Worm (Caenorhabditis elegans): ENCODE results near the gene Y80D3A.8.

Y80D3A.8 gene

DNA sequence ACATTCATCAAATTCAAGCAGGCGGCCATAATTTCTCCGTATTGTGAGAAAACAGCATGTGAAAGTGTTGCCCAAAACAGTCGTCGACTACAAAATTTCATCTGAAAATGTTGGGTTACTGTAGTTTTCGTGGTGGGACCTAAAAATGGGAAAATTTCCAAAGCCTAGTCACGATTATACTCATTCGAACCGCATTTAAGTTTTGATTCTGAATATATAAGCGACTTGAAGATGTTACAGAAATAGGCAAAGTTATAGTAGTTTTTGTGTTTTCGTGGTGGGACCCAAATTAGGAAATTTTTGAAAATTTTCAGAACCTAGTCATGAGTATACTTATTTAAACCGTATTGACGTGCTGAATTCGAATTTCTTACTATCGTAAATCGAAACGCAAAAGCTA, 37.4 kb downstream of the Y80D3A.8 start, which contains the start of gene Y39B6A.41:
TSS of gene Y39B6A.41 (minus strand) at position 101 of the 400 bp plus-strand sequence.
- no peak for TF ChIP-seq cog-1 (tag; optimal IDR thresholded peaks at IDR 0.05)
- no peak for TF ChIP-seq klf-2 (GFP tag; conservative IDR thresholded peaks at IDR 0.05)
- TF ChIP-seq med-1 (GFP tag; optimal IDR thresholded peaks at IDR 0.05; ENCODE audit: insufficient read depth), result no peak
- TF ChIP-seq ztf-29 (GFP tag; IDR thresholded peaks at IDR 0.05), result no peak
- TF ChIP-seq tab-1 (GFP tag; IDR thresholded peaks at IDR 0.05), result no peak
- TF ChIP-seq ref-1 (GFP tag; conservative IDR thresholded peaks at IDR 0.05), result no peak
- TF ChIP-seq T22C8.4 (GFP tag; IDR thresholded peaks at IDR 0.05), result no peak
- no peak for TF ChIP-seq ztf-23 (GFP tag; IDR thresholded peaks at IDR 0.05)
- TF ChIP-seq flt-1 (GFP tag; IDR thresholded peaks at IDR 0.05), result no peak

DNA sequence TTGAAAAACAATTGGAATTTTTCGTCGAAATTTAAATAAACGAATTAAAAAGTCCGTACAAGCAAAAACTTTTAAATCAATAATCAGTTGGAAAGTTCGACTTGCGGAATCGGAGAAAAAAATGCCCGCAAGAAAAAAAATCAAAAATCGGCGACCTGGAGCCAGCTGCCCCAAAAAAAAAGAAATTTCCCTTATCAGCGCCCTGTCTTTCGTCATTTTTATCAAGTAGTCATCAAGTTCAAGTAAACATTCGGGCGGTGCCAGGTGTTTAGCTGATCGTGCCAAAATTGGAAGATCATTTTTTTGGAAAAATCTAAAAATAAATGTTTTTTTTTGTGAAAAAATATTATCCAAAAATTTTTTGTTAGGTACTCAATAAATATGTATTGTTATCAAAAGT, 37.9 kb downstream of the Y80D3A.8 start:
- TF ChIP-seq ref-1 (GFP tag; conservative IDR thresholded peaks at IDR 0.05), result no peak
- TF ChIP-seq tab-1 (GFP tag; IDR thresholded peaks at IDR 0.05), result no peak
- no peak for TF ChIP-seq ztf-29 (GFP tag; IDR thresholded peaks at IDR 0.05)
- TF ChIP-seq klf-2 (GFP tag; conservative IDR thresholded peaks at IDR 0.05), result no peak
- no peak for TF ChIP-seq cog-1 (tag; optimal IDR thresholded peaks at IDR 0.05)

DNA sequence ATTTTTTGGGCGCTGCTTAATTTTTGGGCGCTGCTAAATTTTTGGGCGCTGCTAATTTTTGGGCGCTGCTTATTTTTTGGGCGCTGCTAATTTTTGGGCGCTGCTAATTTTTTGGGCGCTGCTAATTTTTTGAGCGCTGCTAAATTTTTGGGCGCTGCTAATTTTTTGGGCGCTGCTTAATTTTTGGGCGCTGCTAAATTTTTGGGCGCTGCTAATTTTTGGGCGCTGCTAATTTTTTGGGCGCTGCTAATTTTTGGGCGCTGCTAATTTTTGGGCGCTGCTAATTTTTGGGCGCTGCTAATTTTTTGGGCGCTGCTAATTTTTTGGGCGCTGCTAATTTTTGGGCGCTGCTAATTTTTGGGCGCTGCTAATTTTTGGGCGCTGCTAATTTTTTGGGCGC, 39.6 kb downstream of the Y80D3A.8 start:
- TF ChIP-seq tab-1 (GFP tag; IDR thresholded peaks at IDR 0.05) (peak; percentile 60; the same call in 1 of the 2 replicates), flt-1 (GFP tag; IDR thresholded peaks at IDR 0.05) (0 out of 2 replicates have a peak, but pooled peaks have one; percentile 15)

DNA sequence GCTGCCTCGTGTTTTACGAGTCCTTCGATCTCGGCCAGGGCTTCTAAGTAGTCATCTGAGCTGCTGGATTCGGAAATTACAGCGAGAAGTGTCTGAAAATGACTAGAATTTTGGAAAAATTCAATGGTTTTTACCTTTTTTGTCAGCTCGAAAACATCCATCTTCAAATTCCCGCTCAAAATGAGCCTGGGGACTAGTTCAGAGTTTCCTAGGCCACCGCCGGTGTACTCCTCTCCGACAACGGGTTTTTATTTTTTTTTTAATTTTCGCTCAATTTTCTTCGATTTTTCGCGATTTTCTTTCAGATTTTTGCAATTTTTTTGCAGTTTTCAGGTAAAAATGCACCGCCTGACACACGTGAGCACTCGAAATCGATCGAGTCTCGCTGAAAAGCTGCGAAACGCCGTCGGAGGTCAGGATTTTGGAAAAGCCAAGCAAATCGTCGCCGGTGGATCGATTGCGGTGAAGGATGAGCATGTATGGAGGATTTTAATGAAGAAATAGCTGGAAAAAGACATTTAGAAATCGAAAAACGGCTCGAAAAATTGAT, 40.6 kb downstream of the Y80D3A.8 start, which contains the start of the genes mrps-35 and sws-1:
TSS of gene mrps-35 (plus strand) at position 327 of the 550 bp plus-strand sequence.
TSS of gene sws-1 (minus strand) at position 500 of the 550 bp plus-strand sequence.
- TF ChIP-seq T22C8.4 (GFP tag; IDR thresholded peaks at IDR 0.05) (peak; percentile 30; the same call in 1 of the 2 replicates), tab-1 (GFP tag; IDR thresholded peaks at IDR 0.05) (no peak), med-1 (GFP tag; optimal IDR thresholded peaks at IDR 0.05; ENCODE audit: insufficient read depth) (no peak), flt-1 (GFP tag; IDR thresholded peaks at IDR 0.05) (peak; percentile 57; the same call in 1 of the 2 replicates), cog-1 (tag; optimal IDR thresholded peaks at IDR 0.05) (no peak), ztf-29 (GFP tag; IDR thresholded peaks at IDR 0.05) (0 out of 2 replicates have a peak, but pooled peaks have one; percentile 24), ztf-23 (GFP tag; IDR thresholded peaks at IDR 0.05) (0 out of 2 replicates have a peak, but pooled peaks have one; percentile 34), klf-2 (GFP tag; conservative IDR thresholded peaks at IDR 0.05) (0 out of 2 replicates have a peak, but pooled peaks have one; percentile 49), ref-1 (GFP tag; conservative IDR thresholded peaks at IDR 0.05) (no peak)

DNA sequence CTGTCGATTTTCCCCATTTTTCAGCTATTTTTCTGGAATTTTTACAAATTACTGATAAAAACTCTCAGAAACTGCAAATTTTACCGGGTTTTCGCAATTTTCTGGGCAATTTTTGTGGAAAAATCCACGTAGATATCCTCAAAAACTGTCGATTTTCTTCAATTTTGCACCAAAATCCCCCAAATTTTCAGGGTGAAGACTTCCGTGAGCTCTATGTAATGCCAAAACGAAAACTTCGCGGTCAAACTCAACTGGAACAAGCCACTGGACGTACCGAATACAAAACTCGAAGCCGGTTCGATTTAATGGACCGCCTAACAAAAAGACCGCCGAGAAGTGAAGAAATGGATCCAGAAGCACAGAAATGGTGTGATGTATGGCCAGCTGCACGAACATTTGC, 41.3 kb downstream of the Y80D3A.8 start:
- TF ChIP-seq ref-1 (GFP tag; conservative IDR thresholded peaks at IDR 0.05) (no peak), T22C8.4 (GFP tag; IDR thresholded peaks at IDR 0.05) (no peak), klf-2 (GFP tag; conservative IDR thresholded peaks at IDR 0.05) (no peak), tab-1 (GFP tag; IDR thresholded peaks at IDR 0.05) (no peak), flt-1 (GFP tag; IDR thresholded peaks at IDR 0.05) (no peak), ztf-23 (GFP tag; IDR thresholded peaks at IDR 0.05) (no peak), cog-1 (tag; optimal IDR thresholded peaks at IDR 0.05) (no peak), ztf-29 (GFP tag; IDR thresholded peaks at IDR 0.05) (no peak), med-1 (GFP tag; optimal IDR thresholded peaks at IDR 0.05; ENCODE audit: insufficient read depth) (no peak)

DNA sequence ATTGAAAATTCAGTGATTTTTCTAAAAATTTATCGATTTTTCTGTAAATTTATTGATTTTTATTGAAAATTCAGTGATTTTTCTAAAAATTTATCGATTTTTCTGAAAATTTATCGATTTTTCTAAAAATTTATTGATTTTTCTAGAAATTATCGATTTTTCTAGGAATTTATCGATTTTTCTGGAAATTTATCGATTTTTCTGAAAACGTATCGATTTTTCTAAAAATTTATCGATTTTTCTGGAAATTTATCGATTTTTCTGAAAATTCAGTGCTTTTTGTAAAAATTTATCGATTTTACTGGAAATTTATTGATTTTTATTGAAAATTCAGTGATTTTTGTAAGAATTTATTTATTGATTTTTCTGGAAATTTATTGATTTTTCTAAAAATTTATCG, 44.2 kb downstream of the Y80D3A.8 start:
- peak; percentile 19 for TF ChIP-seq T22C8.4 (GFP tag; IDR thresholded peaks at IDR 0.05)

DNA sequence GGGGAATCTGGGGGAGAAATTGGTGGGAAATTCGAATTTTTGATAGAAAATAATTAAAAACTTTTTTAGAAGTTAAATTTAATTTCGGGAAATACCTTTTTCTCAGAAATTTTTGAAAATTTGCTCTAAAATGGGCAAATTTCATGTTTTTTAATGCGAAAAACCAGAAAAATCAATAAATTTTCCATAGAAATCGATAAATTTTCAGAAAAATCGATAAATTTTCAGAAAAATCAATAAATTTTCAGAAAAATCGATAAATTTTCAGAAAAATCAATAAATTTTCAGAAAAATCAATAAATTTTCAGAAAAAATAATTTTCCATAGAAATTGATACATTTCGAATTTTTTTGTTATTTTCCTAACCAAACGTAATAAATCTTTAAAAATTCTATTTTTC, 45.7 kb downstream of the Y80D3A.8 start:
- TF ChIP-seq ztf-23 (GFP tag; IDR thresholded peaks at IDR 0.05) (no peak), klf-2 (GFP tag; conservative IDR thresholded peaks at IDR 0.05) (no peak), ref-1 (GFP tag; conservative IDR thresholded peaks at IDR 0.05) (no peak), med-1 (GFP tag; optimal IDR thresholded peaks at IDR 0.05; ENCODE audit: insufficient read depth) (no peak), cog-1 (tag; optimal IDR thresholded peaks at IDR 0.05) (no peak), T22C8.4 (GFP tag; IDR thresholded peaks at IDR 0.05) (peak; percentile 75), tab-1 (GFP tag; IDR thresholded peaks at IDR 0.05) (no peak), ztf-29 (GFP tag; IDR thresholded peaks at IDR 0.05) (no peak)

DNA sequence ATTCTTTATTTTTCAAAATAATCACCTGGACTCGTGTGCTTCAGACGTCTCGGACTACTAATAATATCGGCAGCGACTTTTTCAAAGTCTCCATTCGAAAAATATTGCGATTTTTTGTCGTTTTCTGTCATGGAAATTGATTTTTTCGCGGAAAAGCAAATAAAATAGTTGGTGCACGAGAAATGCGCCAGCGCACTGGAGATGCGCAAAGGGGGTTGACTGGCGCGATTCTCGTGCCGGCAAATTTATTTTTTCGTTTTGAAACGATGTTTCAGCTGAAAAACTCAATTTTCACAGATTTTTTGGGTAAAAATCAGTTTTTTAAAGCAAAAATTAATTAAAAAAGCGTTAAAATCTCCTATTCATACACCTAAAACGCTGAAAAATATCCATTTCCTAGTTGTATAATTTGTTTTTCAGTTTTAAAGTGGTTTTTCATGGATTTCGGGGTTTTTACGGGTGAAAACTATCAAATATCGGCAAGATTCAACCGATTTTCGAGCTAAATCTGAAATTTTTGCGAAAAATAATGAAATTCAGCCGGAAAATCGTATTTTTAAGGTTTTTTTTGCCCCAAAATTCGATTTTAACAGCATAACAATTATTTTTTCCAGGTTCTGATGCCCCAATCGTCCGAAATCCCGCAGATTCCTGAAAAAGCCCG, 49.9 kb downstream of the Y80D3A.8 start, which contains the start of the genes reps-1 and Y39B6A.37:
TSS of gene reps-1 (minus strand) at position 263 of the 664 bp plus-strand sequence.
TSS of gene Y39B6A.37 (plus strand) at position 614 of the 664 bp plus-strand sequence.
- TF ChIP-seq cog-1 (tag; optimal IDR thresholded peaks at IDR 0.05), result no peak
- no peak for TF ChIP-seq ztf-29 (GFP tag; IDR thresholded peaks at IDR 0.05)
- TF ChIP-seq T22C8.4 (GFP tag; IDR thresholded peaks at IDR 0.05), result no peak
- no peak for TF ChIP-seq ref-1 (GFP tag; conservative IDR thresholded peaks at IDR 0.05)
- no peak for TF ChIP-seq klf-2 (GFP tag; conservative IDR thresholded peaks at IDR 0.05)
- no peak for TF ChIP-seq ztf-23 (GFP tag; IDR thresholded peaks at IDR 0.05)
- TF ChIP-seq tab-1 (GFP tag; IDR thresholded peaks at IDR 0.05), result no peak
- no peak for TF ChIP-seq med-1 (GFP tag; optimal IDR thresholded peaks at IDR 0.05; ENCODE audit: insufficient read depth)
- no peak for TF ChIP-seq flt-1 (GFP tag; IDR thresholded peaks at IDR 0.05)

DNA sequence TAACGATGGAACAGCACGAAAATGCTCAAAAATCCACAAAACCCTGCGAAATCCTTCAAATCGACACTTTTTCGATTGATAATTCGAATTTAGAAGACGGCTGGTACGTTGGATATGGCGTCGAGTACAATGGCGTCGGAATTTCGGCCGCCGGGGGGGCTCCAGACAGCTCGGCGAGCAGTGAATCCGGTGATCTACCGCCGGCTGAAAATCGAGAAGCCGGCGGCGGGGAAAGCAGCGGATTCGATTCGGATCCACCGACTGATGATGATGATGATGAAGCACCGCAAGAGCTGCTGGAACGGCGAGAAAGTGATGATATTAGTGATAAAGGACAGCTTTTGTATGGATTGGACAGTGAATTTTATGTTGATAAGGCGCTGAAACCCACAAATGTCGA, 50.5 kb downstream of the Y80D3A.8 start:
- TF ChIP-seq tab-1 (GFP tag; IDR thresholded peaks at IDR 0.05) (no peak), ztf-23 (GFP tag; IDR thresholded peaks at IDR 0.05) (no peak), cog-1 (tag; optimal IDR thresholded peaks at IDR 0.05) (no peak), flt-1 (GFP tag; IDR thresholded peaks at IDR 0.05) (no peak), T22C8.4 (GFP tag; IDR thresholded peaks at IDR 0.05) (no peak), klf-2 (GFP tag; conservative IDR thresholded peaks at IDR 0.05) (no peak), ztf-29 (GFP tag; IDR thresholded peaks at IDR 0.05) (no peak), med-1 (GFP tag; optimal IDR thresholded peaks at IDR 0.05; ENCODE audit: insufficient read depth) (no peak), ref-1 (GFP tag; conservative IDR thresholded peaks at IDR 0.05) (no peak)

DNA sequence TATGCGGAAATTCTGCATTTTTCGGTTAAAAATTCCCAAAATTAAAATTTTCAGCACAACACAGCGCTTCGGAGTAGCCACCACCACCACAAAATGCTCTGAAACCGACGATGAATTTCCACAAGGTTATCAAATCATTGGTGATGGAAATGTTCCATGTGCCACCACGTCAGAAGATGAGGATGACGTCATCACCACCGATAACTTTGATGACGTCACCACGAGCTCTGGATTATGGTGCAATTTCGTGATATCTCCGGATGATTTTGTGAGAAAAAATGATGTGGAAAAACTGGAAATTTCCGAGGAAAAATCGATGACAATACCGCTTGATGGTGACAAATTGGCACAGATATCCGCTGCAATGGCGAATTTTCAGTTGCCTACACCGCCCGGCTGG, 52.6 kb downstream of the Y80D3A.8 start:
- TF ChIP-seq cog-1 (tag; optimal IDR thresholded peaks at IDR 0.05) (no peak), med-1 (GFP tag; optimal IDR thresholded peaks at IDR 0.05; ENCODE audit: insufficient read depth) (no peak), ztf-23 (GFP tag; IDR thresholded peaks at IDR 0.05) (no peak), klf-2 (GFP tag; conservative IDR thresholded peaks at IDR 0.05) (no peak), tab-1 (GFP tag; IDR thresholded peaks at IDR 0.05) (no peak), flt-1 (GFP tag; IDR thresholded peaks at IDR 0.05) (no peak), ref-1 (GFP tag; conservative IDR thresholded peaks at IDR 0.05) (no peak), T22C8.4 (GFP tag; IDR thresholded peaks at IDR 0.05) (no peak), ztf-29 (GFP tag; IDR thresholded peaks at IDR 0.05) (no peak)
